ENCODE assay signal across 2 fruit fly cellular contexts in genomic region chr3L:16495235-16495634, dm6.
TF ChIP-seq lines count a peak whose summit lies in the region.

No protein-coding gene starts in this region.

- no peak for TF ChIP-seq CTCF in whole organism, embryonic (GFP tag; optimal IDR thresholded peaks at IDR 0.05; lab: Kevin White, UChicago)

TF ChIP-seq in whole organism, embryonic, 481 proteins besides CTCF, POLR2A, EP300 and RAD21:
- peak; percentile 73 for TF ChIP-seq Dp (GFP tag; optimal IDR thresholded peaks at IDR 0.05; lab: Kevin White, UChicago)
- peak; percentile 18 for TF ChIP-seq sqz (GFP tag; optimal IDR thresholded peaks at IDR 0.05; lab: Kevin White, UChicago)
- peak; percentile 38 to 52 for TF ChIP-seq Trl (optimal IDR thresholded peaks at IDR 0.05; lab: Kevin White, UChicago)
- no peak for TF ChIP-seq Trl (GFP tag; optimal IDR thresholded peaks at IDR 0.05; lab: Kevin White, UChicago)
- 0 out of 4 replicates have a peak, but pooled peaks have one; percentile 37 for TF ChIP-seq chinmo (GFP tag; IDR thresholded peaks at IDR 0.05; lab: Robert Waterston, UW; ENCODE audit: partially characterized antibody)
- TF ChIP-seq CG32772 (GFP tag; IDR thresholded peaks at IDR 0.05; lab: Robert Waterston, UW) = peak; percentile 55; the same call in 1 of the 2 replicates
- no peak for TF ChIP-seq Nf-YA (GFP tag; IDR thresholded peaks at IDR 0.05; lab: Robert Waterston, UW)
- peak; percentile 85 for TF ChIP-seq E2f2 (GFP tag; IDR thresholded peaks at IDR 0.05; lab: Robert Waterston, UW)
- TF ChIP-seq CG1233 (GFP tag; optimal IDR thresholded peaks at IDR 0.05; lab: Kevin White, UChicago) = no peak
- TF ChIP-seq CG3163 (GFP tag; optimal IDR thresholded peaks at IDR 0.05; lab: Kevin White, UChicago) = no peak

TF ChIP-seq in whole organism, prepupa, 60 proteins besides CTCF, POLR2A, EP300 and RAD21:
- TF ChIP-seq fd59A (GFP tag; optimal IDR thresholded peaks at IDR 0.05; lab: Kevin White, UChicago) (no peak), CG34406 (GFP tag; optimal IDR thresholded peaks at IDR 0.05; lab: Kevin White, UChicago) (no peak), CG1621 (tag; optimal IDR thresholded peaks at IDR 0.05; lab: Kevin White, UChicago) (no peak), CG4318 (GFP tag; optimal IDR thresholded peaks at IDR 0.05; lab: Kevin White, UChicago) (no peak), acj6 (GFP tag; optimal IDR thresholded peaks at IDR 0.05; lab: Kevin White, UChicago) (no peak), spab (GFP tag; optimal IDR thresholded peaks at IDR 0.05; lab: Kevin White, UChicago) (no peak), vri (GFP tag; optimal IDR thresholded peaks at IDR 0.05; lab: Kevin White, UChicago) (no peak), eg (GFP tag; IDR thresholded peaks at IDR 0.05; lab: Robert Waterston, UW) (peak; percentile 20; the same call in 1 of the 3 replicates), Ets96B (tag; optimal IDR thresholded peaks at IDR 0.05; lab: Kevin White, UChicago) (no peak), CG3032 (tag; optimal IDR thresholded peaks at IDR 0.05; lab: Kevin White, UChicago) (no peak), lz (GFP tag; optimal IDR thresholded peaks at IDR 0.05; lab: Kevin White, UChicago) (no peak), fkh (GFP tag; optimal IDR thresholded peaks at IDR 0.05; lab: Kevin White, UChicago) (no peak), Eip78C (GFP tag; lab: Kevin White, UChicago) (peak; percentile 13), CG8119 (GFP tag; IDR thresholded peaks at IDR 0.05; lab: Robert Waterston, UW) (peak; percentile 33; the same call in 1 of the 3 replicates), CG15336 (GFP tag; IDR thresholded peaks at IDR 0.05; lab: Robert Waterston, UW) (no peak)
